Worm (Caenorhabditis elegans): ENCODE results near the gene str-177.

The str-177 gene

ce11 chrV:9208878-9209277, 10.1 kb upstream of the str-177 start:
- TF ChIP-seq unc-39 (tag; optimal IDR thresholded peaks at IDR 0.05) (no peak), F13H6.1 (tag; optimal IDR thresholded peaks at IDR 0.05) (peak; percentile 18), nhr-6 (tag; optimal IDR thresholded peaks at IDR 0.05) (no peak), C34F6.9 (tag; optimal IDR thresholded peaks at IDR 0.05) (peak; percentile 12), egl-27 (tag; optimal IDR thresholded peaks at IDR 0.05) (no peak), nhr-237 (tag; optimal IDR thresholded peaks at IDR 0.05) (no peak), unc-55 (GFP tag; optimal IDR thresholded peaks at IDR 0.05) (peak; percentile 48), blmp-1 (tag; optimal IDR thresholded peaks at IDR 0.05; ENCODE audit: insufficient read depth) (no peak)

- TF ChIP-seq lin-13 (GFP tag; optimal IDR thresholded peaks at IDR 0.05) (no peak), unc-55 (GFP tag; optimal IDR thresholded peaks at IDR 0.05) (no peak), nhr-12 (tag; optimal IDR thresholded peaks at IDR 0.05) (no peak), sma-3 (GFP tag; optimal IDR thresholded peaks at IDR 0.05) (no peak), unc-39 (tag; optimal IDR thresholded peaks at IDR 0.05) (no peak), skn-1 (tag; optimal IDR thresholded peaks at IDR 0.05) (no peak), nhr-237 (tag; optimal IDR thresholded peaks at IDR 0.05) (no peak), dmd-4 (tag; optimal IDR thresholded peaks at IDR 0.05) (no peak), egl-27 (tag; optimal IDR thresholded peaks at IDR 0.05) (no peak), mdl-1 (tag; optimal IDR thresholded peaks at IDR 0.05) (no peak), elt-1 (tag; optimal IDR thresholded peaks at IDR 0.05) (no peak), nhr-10 (tag; optimal IDR thresholded peaks at IDR 0.05) (no peak), mab-5 (tag; optimal IDR thresholded peaks at IDR 0.05) (no peak), sma-9 (GFP tag; optimal IDR thresholded peaks at IDR 0.05) (no peak), sma-9 (tag; optimal IDR thresholded peaks at IDR 0.05) (no peak), lin-39 (tag; optimal IDR thresholded peaks at IDR 0.05) (no peak), ztf-4 (tag; optimal IDR thresholded peaks at IDR 0.05) (no peak), zag-1 (tag; optimal IDR thresholded peaks at IDR 0.05) (no peak), fos-1 (tag; optimal IDR thresholded peaks at IDR 0.05) (no peak), ama-1 (optimal IDR thresholded peaks at IDR 0.05) (no peak), F13H6.1 (tag; optimal IDR thresholded peaks at IDR 0.05) (no peak)
Observed at ce11 chrV:9207377-9207776, 8.6 kb upstream of the str-177 start, which contains the start of gene inx-10. Gene inx-10 (minus strand): TSS chrV:9207477.

ce11 chrV:9202710-9203109, 3.9 kb upstream of the str-177 start, which contains the start of gene asp-2:
Gene asp-2 (plus strand): TSS chrV:9203077.
- TF ChIP-seq sma-9 (GFP tag; optimal IDR thresholded peaks at IDR 0.05), result peak; percentile 49
- TF ChIP-seq sma-9 (tag; optimal IDR thresholded peaks at IDR 0.05), result no peak
- peak; percentile 79 for TF ChIP-seq fos-1 (tag; optimal IDR thresholded peaks at IDR 0.05)
- no peak for TF ChIP-seq blmp-1 (tag; optimal IDR thresholded peaks at IDR 0.05; ENCODE audit: insufficient read depth)

ce11 chrV:9197121-9197520, 1.7 kb downstream of the str-177 start, which contains the start of gene C24B5.4:
Gene C24B5.4 (minus strand): TSS chrV:9197326.
- TF ChIP-seq nhr-11 (tag; optimal IDR thresholded peaks at IDR 0.05) (no peak), mdl-1 (tag; optimal IDR thresholded peaks at IDR 0.05) (no peak), elt-3 (tag; optimal IDR thresholded peaks at IDR 0.05) (no peak), snpc-4 (tag; optimal IDR thresholded peaks at IDR 0.05) (no peak), gmeb-1 (tag; optimal IDR thresholded peaks at IDR 0.05) (no peak), sem-4 (tag; optimal IDR thresholded peaks at IDR 0.05) (no peak), peb-1 (tag; optimal IDR thresholded peaks at IDR 0.05) (no peak), lin-39 (tag; optimal IDR thresholded peaks at IDR 0.05) (no peak), zag-1 (tag; optimal IDR thresholded peaks at IDR 0.05) (no peak), R02D3.7 (tag; optimal IDR thresholded peaks at IDR 0.05) (no peak)

- TF ChIP-seq sem-4 (tag; optimal IDR thresholded peaks at IDR 0.05) (peak; percentile 43), snpc-4 (tag; optimal IDR thresholded peaks at IDR 0.05) (no peak), Y55F3AM.14 (GFP tag; optimal IDR thresholded peaks at IDR 0.05) (no peak), C34F6.9 (tag; optimal IDR thresholded peaks at IDR 0.05) (peak; percentile 14), mdl-1 (tag; optimal IDR thresholded peaks at IDR 0.05) (peak in 1 of 2 experiments; percentile 5), unc-55 (GFP tag; optimal IDR thresholded peaks at IDR 0.05) (peak; percentile 49), lsy-2 (tag; optimal IDR thresholded peaks at IDR 0.05) (peak in 1 of 2 experiments; percentile 22)
Observed at ce11 chrV:9194055-9194454, 4.7 kb downstream of the str-177 start.

ce11 chrV:9191406-9191805, 7.4 kb downstream of the str-177 start, which contains the start of gene sphr-1:
Gene sphr-1 (plus strand): TSS chrV:9191610.
- no peak for TF ChIP-seq nhr-23 (tag; optimal IDR thresholded peaks at IDR 0.05)
- no peak for TF ChIP-seq sem-4 (tag; optimal IDR thresholded peaks at IDR 0.05)
- TF ChIP-seq zag-1 (tag; optimal IDR thresholded peaks at IDR 0.05), result peak; percentile 13
- no peak for TF ChIP-seq ztf-11 (tag; optimal IDR thresholded peaks at IDR 0.05)
- no peak for TF ChIP-seq nhr-6 (tag; optimal IDR thresholded peaks at IDR 0.05)
- TF ChIP-seq unc-39 (tag; optimal IDR thresholded peaks at IDR 0.05), result no peak
- no peak for TF ChIP-seq gmeb-1 (tag; optimal IDR thresholded peaks at IDR 0.05)
- TF ChIP-seq ama-1 (optimal IDR thresholded peaks at IDR 0.05), result no peak
